Worm (Caenorhabditis elegans): ENCODE data around the gene K12H6.7.

K12H6.7 gene

DNA sequence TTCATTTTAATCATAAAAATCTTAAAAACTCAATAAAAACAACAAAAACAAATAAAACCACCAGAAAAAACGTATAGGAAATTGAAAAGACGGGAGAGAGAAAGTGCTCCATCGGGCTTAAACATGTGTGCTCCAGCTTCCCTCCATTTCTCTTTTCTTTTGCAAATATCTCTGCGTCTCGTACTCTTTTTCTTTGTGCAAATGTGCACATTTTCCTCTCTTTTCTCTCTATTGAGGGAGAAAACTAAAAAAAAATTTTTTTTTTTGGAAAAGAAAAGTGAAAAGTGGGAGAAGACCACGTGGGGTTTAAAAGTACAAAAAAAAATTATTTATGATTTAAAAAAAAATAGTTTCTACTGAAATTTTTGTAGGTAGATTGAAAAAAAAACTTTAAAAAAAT lies 32.5 kb downstream of the K12H6.7 start:
- peak; percentile 36 for TF ChIP-seq F23B12.7 (tag; optimal IDR thresholded peaks at IDR 0.05; ENCODE audit: insufficient read depth)
- TF ChIP-seq cebp-1 (GFP tag; IDR thresholded peaks at IDR 0.05), result no peak
- peak; percentile 2 for TF ChIP-seq cebp-1 (tag; optimal IDR thresholded peaks at IDR 0.05)
- TF ChIP-seq hmg-1.2 (GFP tag; IDR thresholded peaks at IDR 0.05), result peak; percentile 33; the same call in 1 of the 2 replicates
- TF ChIP-seq let-607 (tag; optimal IDR thresholded peaks at IDR 0.05), result no peak
- peak; percentile 45 for TF ChIP-seq somi-1 (GFP tag; optimal IDR thresholded peaks at IDR 0.05)

DNA sequence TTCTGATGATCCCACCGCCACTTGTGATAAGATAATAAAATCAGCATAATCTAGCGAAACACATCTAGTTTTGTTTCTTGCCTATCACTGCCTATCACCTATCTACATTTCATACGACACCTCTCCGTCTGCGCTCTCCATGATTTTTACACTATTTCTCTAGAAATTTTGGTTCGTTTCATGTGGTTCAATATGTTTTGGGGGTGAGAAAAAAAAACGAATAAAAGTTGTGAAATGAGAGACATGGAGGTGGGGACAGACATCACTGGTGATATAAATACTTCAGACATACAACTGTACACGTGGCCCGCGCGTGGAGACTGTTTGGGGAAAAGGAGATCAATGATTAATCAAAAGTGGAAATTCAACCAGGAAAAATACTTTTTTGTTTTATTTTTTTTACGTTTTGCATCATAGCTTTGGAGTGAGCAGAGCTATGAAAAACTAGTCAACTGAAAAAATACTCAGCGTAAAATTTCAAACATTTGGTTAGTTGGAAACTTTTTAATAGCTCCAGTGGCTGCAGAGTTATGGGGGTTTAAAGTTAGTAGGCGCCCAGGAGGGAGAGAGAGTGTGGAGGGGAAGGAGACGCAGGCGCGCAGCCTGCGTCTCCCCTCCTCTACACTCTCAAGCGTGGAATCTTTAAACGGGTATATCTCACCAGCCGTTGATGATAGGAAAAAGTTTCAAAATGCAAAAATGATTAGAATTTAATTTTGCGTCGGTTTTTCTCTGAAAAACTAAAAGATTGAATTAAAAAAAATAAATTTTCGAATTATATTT lies 33.8 kb downstream of the K12H6.7 start:
- TF ChIP-seq nhr-80 (tag; optimal IDR thresholded peaks at IDR 0.05) (peak; percentile 75), lin-40 (tag; optimal IDR thresholded peaks at IDR 0.05) (no peak), cebp-1 (GFP tag; IDR thresholded peaks at IDR 0.05) (no peak), cebp-1 (tag; optimal IDR thresholded peaks at IDR 0.05) (peak; percentile 44), hmg-1.2 (GFP tag; IDR thresholded peaks at IDR 0.05) (peak; percentile 91)

ce11 chrII:2801764-2802163 lies 35.0 kb downstream of the K12H6.7 start:
- no peak for TF ChIP-seq lin-40 (tag; optimal IDR thresholded peaks at IDR 0.05)
- TF ChIP-seq madf-10 (tag; optimal IDR thresholded peaks at IDR 0.05), result no peak
- peak; percentile 55 for TF ChIP-seq hmg-1.2 (GFP tag; IDR thresholded peaks at IDR 0.05)
- no peak for TF ChIP-seq ceh-91 (GFP tag; IDR thresholded peaks at IDR 0.05)
- peak; percentile 58; the same call in 1 of the 2 replicates for TF ChIP-seq zfh-2 (GFP tag; conservative IDR thresholded peaks at IDR 0.05)

- 0 out of 2 replicates have a peak, but pooled peaks have one; percentile 38 for TF ChIP-seq ekl-4 (GFP tag; IDR thresholded peaks at IDR 0.05)
- no peak for TF ChIP-seq repo-1 (tag; optimal IDR thresholded peaks at IDR 0.05)
- TF ChIP-seq bed-2 (GFP tag; IDR thresholded peaks at IDR 0.05), result no peak
- peak; percentile 57 for TF ChIP-seq mcd-1 (GFP tag; IDR thresholded peaks at IDR 0.05)
- peak; percentile 33 for TF ChIP-seq F22D6.2 (tag; optimal IDR thresholded peaks at IDR 0.05)
- peak; percentile 75 for TF ChIP-seq lin-40 (tag; optimal IDR thresholded peaks at IDR 0.05)
- TF ChIP-seq cebp-1 (GFP tag; IDR thresholded peaks at IDR 0.05), result no peak
- TF ChIP-seq cebp-1 (tag; optimal IDR thresholded peaks at IDR 0.05), result peak; percentile 42
- no peak for TF ChIP-seq Y53G8AR.9 (GFP tag; conservative IDR thresholded peaks at IDR 0.05)
- no peak for TF ChIP-seq ztf-28 (GFP tag; IDR thresholded peaks at IDR 0.05)
- TF ChIP-seq tbx-9 (tag; optimal IDR thresholded peaks at IDR 0.05; ENCODE audit: borderline replicate concordance), result no peak
- no peak for TF ChIP-seq lag-1 (GFP tag; IDR thresholded peaks at IDR 0.05)
- TF ChIP-seq ceh-58 (GFP tag; IDR thresholded peaks at IDR 0.05), result no peak
- peak; percentile 5 for TF ChIP-seq chd-7 (tag; optimal IDR thresholded peaks at IDR 0.05)
- TF ChIP-seq egrh-3 (GFP tag; IDR thresholded peaks at IDR 0.05), result peak; percentile 66
- TF ChIP-seq ets-4 (GFP tag; optimal IDR thresholded peaks at IDR 0.05), result no peak
- no peak for TF ChIP-seq ceh-79 (tag; optimal IDR thresholded peaks at IDR 0.05)
- TF ChIP-seq lin-26 (GFP tag; IDR thresholded peaks at IDR 0.05), result no peak
- TF ChIP-seq dpff-1 (tag; optimal IDR thresholded peaks at IDR 0.05), result no peak
- TF ChIP-seq pbrm-1 (GFP tag; IDR thresholded peaks at IDR 0.05), result no peak
- TF ChIP-seq nhr-27 (tag; optimal IDR thresholded peaks at IDR 0.05), result no peak
- TF ChIP-seq madf-10 (tag; optimal IDR thresholded peaks at IDR 0.05), result no peak
- TF ChIP-seq tbp1 (GFP tag; optimal IDR thresholded peaks at IDR 0.05), result peak; percentile 15
- TF ChIP-seq ztf-6 (GFP tag; IDR thresholded peaks at IDR 0.05), result no peak
- peak; percentile 48; the same call in 1 of the 2 replicates for TF ChIP-seq dox-1 (GFP tag; IDR thresholded peaks at IDR 0.05)
- TF ChIP-seq K12H6.12 (tag; optimal IDR thresholded peaks at IDR 0.05), result no peak
- no peak for TF ChIP-seq attf-3 (GFP tag; conservative IDR thresholded peaks at IDR 0.05)
- 0 out of 2 replicates have a peak, but pooled peaks have one; percentile 24 for TF ChIP-seq nfyb-1 (GFP tag; IDR thresholded peaks at IDR 0.05)
- no peak for TF ChIP-seq ztf-3 (GFP tag; optimal IDR thresholded peaks at IDR 0.05)
- TF ChIP-seq lin-35 (GFP tag; optimal IDR thresholded peaks at IDR 0.05), result peak in 1 of 3 experiments; percentile 41
- peak; percentile 61 for TF ChIP-seq ztf-26 (tag; optimal IDR thresholded peaks at IDR 0.05)
- TF ChIP-seq hmg-1.2 (GFP tag; IDR thresholded peaks at IDR 0.05), result peak; percentile 82
- peak; percentile 23 for TF ChIP-seq atf-7 (tag; optimal IDR thresholded peaks at IDR 0.05)
- TF ChIP-seq nhr-80 (tag; optimal IDR thresholded peaks at IDR 0.05), result peak; percentile 67
Measured at ce11 chrII:2800550-2801233, 36.1 kb downstream of the K12H6.7 start, which contains the start of gene nhr-119. TSS of gene nhr-119 (minus strand) at chrII:2800600.
